Fruit fly (Drosophila melanogaster) whole organism, embryonic: ENCODE results near the gene CG34296.

Experiments used
- CG10565 ChIP-seq: fragments of 200-800 bp; sonication (Bioruptor generic); optimal IDR thresholded peaks from 3 replicates; lab custom pipeline; 2016; ENCODE audit warnings: missing biosample characterization, mild to moderate bottlenecking, missing genetic modification characterization
- CG6254 ChIP-seq: fragments of 200-800 bp; sonication (Bioruptor generic); optimal IDR thresholded peaks from 3 replicates; lab custom pipeline; 2017; ENCODE audit warnings: mild to moderate bottlenecking, missing biosample characterization, missing genetic modification reagents, missing genetic modification characterization
- Camta ChIP-seq: fragments of 200-800 bp; sonication (Bioruptor generic); optimal IDR thresholded peaks from 2 replicates; lab custom pipeline; 2016; ENCODE audit warnings: missing biosample characterization, missing genetic modification characterization
- Dek ChIP-seq: fragments of 200-800 bp; sonication (Bioruptor generic); optimal IDR thresholded peaks from 3 replicates; lab custom pipeline; 2019; ENCODE audit warnings: missing biosample characterization, mild to moderate bottlenecking, missing genetic modification characterization, moderate library complexity
- Dip2 ChIP-seq: fragments of 200-800 bp; sonication (Bioruptor generic); IDR thresholded peaks from 2 replicates; pipeline ENCODE4 v1.3.6; 2022; ENCODE audit warnings: missing biosample characterization, missing genetic modification characterization
- Tbp ChIP-seq: fragments of >200 bp; optimal IDR thresholded peaks from 2 replicates; lab custom pipeline; 2018; ENCODE audit warnings: missing biosample characterization, missing genetic modification characterization
- caup ChIP-seq: fragments of 200-800 bp; sonication (Bioruptor generic); optimal IDR thresholded peaks from 3 replicates; lab custom pipeline; 2017; ENCODE audit warnings: missing biosample characterization, mild to moderate bottlenecking, missing genetic modification characterization, moderate library complexity; ENCODE audit not compliant: severe bottlenecking
- chm ChIP-seq: fragments of 200-800 bp; sonication (Bioruptor generic); IDR thresholded peaks from 2 replicates; pipeline ENCODE4 v1.3.6; 2022; ENCODE audit warnings: missing biosample characterization, missing genetic modification characterization
- cwo ChIP-seq: fragments of 200-800 bp; sonication (Bioruptor generic); optimal IDR thresholded peaks from 3 replicates; lab custom pipeline; 2017; ENCODE audit warnings: missing biosample characterization, missing genetic modification characterization, mild to moderate bottlenecking, moderate library complexity, missing genetic modification reagents
- fru ChIP-seq: fragments of >200 bp; optimal IDR thresholded peaks from 2 replicates; lab custom pipeline; 2017
- gro ChIP-seq: fragments of 200-800 bp; sonication (Bioruptor generic); optimal IDR thresholded peaks from 2 replicates; lab custom pipeline; 2016; ENCODE audit warnings: missing biosample characterization, missing genetic modification characterization
- pho ChIP-seq: fragments of 200-800 bp; sonication (Bioruptor generic); optimal IDR thresholded peaks from 2 replicates; lab custom pipeline; 2016; ENCODE audit warnings: missing biosample characterization, missing genetic modification characterization
- sim ChIP-seq: fragments of 200-800 bp; sonication (Bioruptor generic); IDR thresholded peaks from 2 replicates; pipeline ENCODE4 v1.3.6; 2022; ENCODE audit warnings: missing biosample characterization, missing genetic modification characterization
- unc-4 ChIP-seq: fragments of 200-800 bp; sonication (Bioruptor generic); IDR thresholded peaks from 2 replicates; pipeline ENCODE4 v1.3.6; 2022; ENCODE audit warnings: missing biosample characterization, missing genetic modification characterization; ENCODE audit not compliant: partially characterized antibody

- TF ChIP-seq Dip2 (GFP tag; lab: Robert Waterston, UW), result no peak
- TF ChIP-seq fru (lab: Kevin White, UChicago), result no peak
- no peak for TF ChIP-seq Tbp
- no peak for TF ChIP-seq unc-4 (GFP tag; lab: Robert Waterston, UW)
- TF ChIP-seq sim (GFP tag; lab: Robert Waterston, UW), result peak; percentile 74; the same call in 1 of the 2 replicates
- peak; percentile 73 for TF ChIP-seq Camta (GFP tag; lab: Kevin White, UChicago)
- no peak for TF ChIP-seq pho
- TF ChIP-seq CG10565 (GFP tag; lab: Kevin White, UChicago), result peak; percentile 5
- peak; percentile 87 for TF ChIP-seq chm
- no peak for TF ChIP-seq gro
- TF ChIP-seq Dek (tag; lab: Kevin White, UChicago), result peak; percentile 6
- TF ChIP-seq caup, result peak; percentile 85
- TF ChIP-seq cwo (GFP tag; lab: Kevin White, UChicago), result no peak
- TF ChIP-seq CG6254 (GFP tag; lab: Kevin White, UChicago), result peak; percentile 91
Observed at dm6 chr3R:29716782-29717317, 5.5 kb upstream of the CG34296 start, which contains the start of gene Obp99b.
